Worm (Caenorhabditis elegans) whole organism, L4 larva: ENCODE results near the gene srm-5.

ENCODE experiments used
- F49E8.2 ChIP-seq: sonication (generic microtip); optimal IDR thresholded peaks from 2 replicates; lab custom pipeline; 2016; ENCODE audit warnings: missing compliant biosample characterization, mild to moderate bottlenecking, missing genetic modification characterization, borderline replicate concordance
- R02D3.7 ChIP-seq: fragments of 150-350 bp; sonication (generic microtip); optimal IDR thresholded peaks from 3 replicates; lab custom pipeline; 2014; ENCODE audit warnings: missing biosample characterization, missing genetic modification characterization
- T26A8.4 ChIP-seq: fragments of 200-800 bp; sonication (Bioruptor generic); IDR thresholded peaks from 2 replicates; pipeline ENCODE4 v1.3.6; 2022; ENCODE audit warnings: missing genetic modification characterization, missing compliant biosample characterization
- Y5F2A.4 ChIP-seq: fragments of 200-800 bp; sonication (Bioruptor generic); optimal IDR thresholded peaks from 2 replicates; lab custom pipeline; 2018; ENCODE audit warnings: mild to moderate bottlenecking, missing genetic modification characterization, missing compliant biosample characterization
- aha-1 ChIP-seq: fragments of 150-350 bp; peaks from one replicate; lab custom pipeline; 2014; ENCODE audit warnings: missing biosample characterization, missing genetic modification characterization
- aly-2 ChIP-seq: sonication (generic microtip); optimal IDR thresholded peaks from 2 replicates; lab custom pipeline; 2018; ENCODE audit warnings: missing biosample characterization, missing genetic modification characterization
- arid-1 ChIP-seq: fragments of 200-800 bp; sonication (Bioruptor generic); conservative IDR thresholded peaks from 2 replicates; pipeline ENCODE4 v1.3.6; 2022; ENCODE audit warnings: missing genetic modification reagents, missing genetic modification characterization, missing compliant biosample characterization
- ceh-20 ChIP-seq: fragments of 200-800 bp; sonication (Bioruptor generic); IDR thresholded peaks from 2 replicates; pipeline ENCODE4 v1.3.6; 2022; ENCODE audit warnings: missing genetic modification reagents, missing genetic modification characterization, missing compliant biosample characterization
- ceh-44 ChIP-seq: fragments of 200-800 bp; sonication (Bioruptor generic); IDR thresholded peaks from 2 replicates; pipeline ENCODE4 v1.3.6; 2022; ENCODE audit warnings: missing genetic modification reagents, missing genetic modification characterization, missing compliant biosample characterization
- ceh-82 ChIP-seq: sonication (generic microtip); optimal IDR thresholded peaks from 2 replicates; lab custom pipeline; 2017; ENCODE audit warnings: missing biosample characterization, missing genetic modification characterization
- ctbp-1 ChIP-seq: fragments of 200-800 bp; sonication (Bioruptor generic); IDR thresholded peaks from 2 replicates; pipeline ENCODE4 v1.3.6; 2022; ENCODE audit warnings: missing genetic modification reagents, missing genetic modification characterization, missing compliant biosample characterization
- daf-12 ChIP-seq: fragments of 150-350 bp; optimal IDR thresholded peaks from 2 replicates; lab custom pipeline; 2014; ENCODE audit warnings: missing biosample characterization, missing genetic modification reagents, missing genetic modification characterization
- daf-16 ChIP-seq, 3 experiments: sonication (generic microtip); optimal IDR thresholded peaks; 2 replicates each; lab custom pipeline; 2016 to 2017; ENCODE audit warnings: missing genetic modification characterization in 3 of 3, missing genetic modification reagents in 3 of 3, mild to moderate bottlenecking in 2 of 3, missing compliant biosample characterization in 2 of 3, missing biosample characterization in 1 of 3, moderate library complexity in 1 of 3
- daf-8 ChIP-seq: fragments of 200-800 bp; sonication (Bioruptor generic); IDR thresholded peaks from 2 replicates; pipeline ENCODE4 v1.3.6; 2022; ENCODE audit warnings: missing genetic modification characterization, missing compliant biosample characterization
- dmd-6 ChIP-seq: fragments of 200-800 bp; sonication (Bioruptor generic); IDR thresholded peaks from 2 replicates; pipeline ENCODE4 v1.3.6; 2022; ENCODE audit warnings: missing genetic modification reagents, missing genetic modification characterization, missing compliant biosample characterization
- duxl-1 ChIP-seq: sonication (generic microtip); optimal IDR thresholded peaks from 2 replicates; lab custom pipeline; 2016; ENCODE audit warnings: mild to moderate bottlenecking, missing genetic modification characterization, moderate library complexity, missing compliant biosample characterization; ENCODE audit not compliant: poor library complexity
- egl-43 ChIP-seq: fragments of 200-800 bp; sonication (Bioruptor generic); IDR thresholded peaks from 2 replicates; pipeline ENCODE4 v1.3.6; 2022; ENCODE audit warnings: missing genetic modification reagents, missing genetic modification characterization, missing compliant biosample characterization
- fkh-10 ChIP-seq: fragments of 150-350 bp; optimal IDR thresholded peaks from 2 replicates; lab custom pipeline; 2014; ENCODE audit warnings: missing biosample characterization, missing genetic modification reagents, missing genetic modification characterization
- fos-1 ChIP-seq: fragments of 150-350 bp; optimal IDR thresholded peaks from 2 replicates; lab custom pipeline; 2014; ENCODE audit warnings: missing biosample characterization, missing genetic modification characterization
- hmg-1.1 ChIP-seq: fragments of 200-800 bp; sonication (Bioruptor generic); IDR thresholded peaks from 2 replicates; pipeline ENCODE4 v1.3.6; 2022; ENCODE audit warnings: missing genetic modification reagents, missing genetic modification characterization, missing compliant biosample characterization
- lin-13 ChIP-seq: fragments of 150-350 bp; optimal IDR thresholded peaks from 2 replicates; lab custom pipeline; 2014; ENCODE audit warnings: missing biosample characterization, missing genetic modification reagents, missing genetic modification characterization
- lin-39 ChIP-seq: fragments of 150-350 bp; optimal IDR thresholded peaks from 2 replicates; lab custom pipeline; 2014; ENCODE audit warnings: missing biosample characterization, missing genetic modification reagents, missing genetic modification characterization
- lir-3 ChIP-seq: sonication (generic microtip); optimal IDR thresholded peaks from 2 replicates; lab custom pipeline; 2016; ENCODE audit warnings: mild to moderate bottlenecking, missing genetic modification characterization, missing compliant biosample characterization
- lsy-2 ChIP-seq, 2 experiments: fragments of 150-350 bp in 1 of 2; sonication (generic microtip) in 1 of 2; optimal IDR thresholded peaks; 2 replicates each; lab custom pipeline; 2014 to 2017; ENCODE audit warnings: missing biosample characterization in 2 of 2, missing genetic modification characterization in 2 of 2
- madf-5 ChIP-seq, 2 experiments: fragments of 200-800 bp; sonication (Bioruptor generic); IDR thresholded peaks; 2 replicates each; pipeline ENCODE4 v1.3.6; 2022; ENCODE audit warnings: missing compliant biosample characterization in 2 of 2, missing genetic modification characterization in 2 of 2
- mdt-29 ChIP-seq: fragments of 200-800 bp; sonication (Bioruptor generic); IDR thresholded peaks from 2 replicates; pipeline ENCODE4 v1.3.6; 2022; ENCODE audit warnings: missing genetic modification reagents, missing genetic modification characterization, missing compliant biosample characterization
- mes-2 ChIP-seq: sonication (generic microtip); optimal IDR thresholded peaks from 2 replicates; lab custom pipeline; 2016; ENCODE audit warnings: missing genotype, mild to moderate bottlenecking, missing genetic modification characterization, missing compliant biosample characterization; ENCODE audit not compliant: poor library complexity, severe bottlenecking
- mxl-2 ChIP-seq: fragments of 200-800 bp; sonication (Bioruptor generic); conservative IDR thresholded peaks from 2 replicates; pipeline ENCODE4 v1.3.6; 2022; ENCODE audit warnings: missing genetic modification reagents, missing genetic modification characterization, missing compliant biosample characterization
- nhr-11 ChIP-seq: fragments of 150-350 bp; optimal IDR thresholded peaks from 2 replicates; lab custom pipeline; 2014; ENCODE audit warnings: missing biosample characterization, missing genetic modification characterization
- nhr-237 ChIP-seq: sonication (generic microtip); optimal IDR thresholded peaks from 2 replicates; lab custom pipeline; 2017; ENCODE audit warnings: missing biosample characterization, missing genetic modification characterization
- nhr-28 ChIP-seq: fragments of 150-350 bp; optimal IDR thresholded peaks from 2 replicates; lab custom pipeline; 2014; ENCODE audit warnings: missing biosample characterization, missing genetic modification characterization
- nhr-41 ChIP-seq: fragments of 200-800 bp; sonication (Bioruptor generic); IDR thresholded peaks from 2 replicates; pipeline ENCODE4 v1.3.6; 2022; ENCODE audit warnings: missing genetic modification reagents, missing genetic modification characterization, missing compliant biosample characterization
- nhr-42 ChIP-seq: fragments of 200-800 bp; sonication (Bioruptor generic); IDR thresholded peaks from 2 replicates; pipeline ENCODE4 v1.3.6; 2022; ENCODE audit warnings: missing genetic modification characterization, missing compliant biosample characterization
- nhr-48 ChIP-seq: sonication (generic microtip); optimal IDR thresholded peaks from 2 replicates; lab custom pipeline; 2016; ENCODE audit warnings: mild to moderate bottlenecking, missing genetic modification characterization, missing compliant biosample characterization
- nhr-76 ChIP-seq: fragments of 150-350 bp; optimal IDR thresholded peaks from 2 replicates; lab custom pipeline; 2014; ENCODE audit warnings: missing biosample characterization, missing genetic modification characterization
- pha-4 ChIP-seq, 2 experiments: fragments of 150-350 bp in 1 of 2; fragments of 200-800 bp in 1 of 2; sonication (Bioruptor generic) in 1 of 2; IDR thresholded peaks in 1 of 2; optimal IDR thresholded peaks in 1 of 2; 2 replicates each; pipeline versions ENCODE4 v1.3.6 to Lab custom; 2014 to 2022; ENCODE audit warnings: missing genetic modification characterization in 2 of 2, missing genetic modification reagents in 2 of 2, missing biosample characterization in 1 of 2, missing compliant biosample characterization in 1 of 2
- rbr-2 ChIP-seq: sonication (generic microtip); optimal IDR thresholded peaks from 2 replicates; lab custom pipeline; 2016; ENCODE audit warnings: missing genotype, missing genetic modification characterization, missing compliant biosample characterization
- snpc-4 ChIP-seq: fragments of 150-350 bp; optimal IDR thresholded peaks from 2 replicates; lab custom pipeline; 2014; ENCODE audit warnings: missing biosample characterization, missing genetic modification characterization
- spr-3 ChIP-seq: fragments of 200-800 bp; sonication (Bioruptor generic); optimal IDR thresholded peaks from 2 replicates; lab custom pipeline; 2018; ENCODE audit warnings: mild to moderate bottlenecking, missing genetic modification characterization, missing compliant biosample characterization
- tag-97 ChIP-seq: fragments of 200-800 bp; sonication (Bioruptor generic); IDR thresholded peaks from 2 replicates; pipeline ENCODE4 v1.3.6; 2022; ENCODE audit warnings: missing genetic modification characterization, missing compliant biosample characterization
- tra-1 ChIP-seq: fragments of 200-800 bp; sonication (Bioruptor generic); IDR thresholded peaks from 2 replicates; pipeline ENCODE4 v1.3.6; 2022; ENCODE audit warnings: missing genetic modification reagents, missing genetic modification characterization, missing compliant biosample characterization
- unc-130 ChIP-seq: sonication (generic microtip); optimal IDR thresholded peaks from 2 replicates; lab custom pipeline; 2016; ENCODE audit warnings: missing genetic modification reagents, missing genetic modification characterization, missing compliant biosample characterization
- unc-62 ChIP-seq, 3 experiments: fragments of 150-350 bp in 1 of 3; sonication (generic microtip); optimal IDR thresholded peaks in 2 of 3; peaks in 1 of 3; 1 replicate in 1 of 3; 2 replicates in 2 of 3; lab custom pipeline; 2014 to 2017; ENCODE audit warnings: missing biosample characterization in 3 of 3, missing genetic modification characterization in 3 of 3, missing genetic modification reagents in 3 of 3, missing genotype in 1 of 3
- vab-7 ChIP-seq: fragments of 200-800 bp; sonication (Bioruptor generic); IDR thresholded peaks from 2 replicates; pipeline ENCODE4 v1.3.6; 2022; ENCODE audit warnings: missing genetic modification reagents, missing genetic modification characterization, missing compliant biosample characterization
- zfp-2 ChIP-seq: sonication (generic microtip); optimal IDR thresholded peaks from 2 replicates; lab custom pipeline; 2016; ENCODE audit warnings: mild to moderate bottlenecking, missing genetic modification characterization, missing compliant biosample characterization
- zip-11 ChIP-seq: fragments of 200-800 bp; sonication (Bioruptor generic); IDR thresholded peaks from 2 replicates; pipeline ENCODE4 v1.3.6; 2022; ENCODE audit warnings: missing genetic modification characterization, missing compliant biosample characterization
- zip-2 ChIP-seq: fragments of 150-350 bp; optimal IDR thresholded peaks from 2 replicates; lab custom pipeline; 2014; ENCODE audit warnings: missing biosample characterization, missing genetic modification characterization

srm-5 gene

DNA sequence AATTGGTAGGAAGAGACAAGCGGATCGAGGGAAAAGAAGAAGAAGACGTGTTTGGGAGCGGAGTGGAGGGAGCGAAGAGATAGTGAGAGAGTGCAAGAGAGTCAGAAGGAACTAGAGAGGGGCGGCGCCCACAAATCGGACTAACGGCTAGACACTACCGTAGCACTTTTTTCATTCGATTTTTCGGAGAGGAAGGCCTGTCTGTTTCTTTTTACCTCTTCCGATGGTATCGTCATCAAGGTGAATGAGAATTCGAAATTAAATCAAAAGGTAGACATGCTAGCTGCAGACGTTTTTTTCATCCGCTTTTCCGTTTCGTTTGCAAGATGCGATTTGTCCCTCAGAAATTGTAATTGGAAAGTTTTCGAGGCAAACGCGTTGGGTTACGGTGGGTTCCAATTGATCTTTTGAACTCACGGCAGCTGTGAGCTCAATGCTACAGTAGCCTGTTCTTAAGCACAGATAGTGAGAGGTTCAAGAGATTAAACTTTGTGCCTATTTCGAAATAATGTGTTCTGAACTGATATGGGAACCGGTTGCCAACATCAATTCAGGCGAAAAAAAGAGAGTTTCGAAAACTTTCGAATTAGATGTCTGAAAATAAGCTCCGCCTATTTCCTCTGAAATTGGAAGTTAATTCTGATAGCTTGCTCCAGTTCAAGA, 29.7 kb downstream of the srm-5 start (continued):
- TF ChIP-seq daf-16 (GFP tag; optimal IDR thresholded peaks at IDR 0.05; lab: Kevin White, UChicago), result no peak
- no peak for TF ChIP-seq daf-16 (tag; optimal IDR thresholded peaks at IDR 0.05; lab: Kevin White, UChicago)
- no peak for TF ChIP-seq fos-1 (tag; lab: Kevin White, UChicago)
- no peak for TF ChIP-seq snpc-4 (tag; lab: Kevin White, UChicago)
- no peak for TF ChIP-seq unc-130
- peak; percentile 26 for TF ChIP-seq nhr-28 (tag; lab: Kevin White, UChicago)
- TF ChIP-seq zip-2 (tag; lab: Kevin White, UChicago), result no peak
- TF ChIP-seq ctbp-1 (GFP tag; lab: Robert Waterston, UW), result no peak
- no peak for TF ChIP-seq zfp-2 (tag; lab: Kevin White, UChicago)
- TF ChIP-seq F49E8.2 (tag; lab: Kevin White, UChicago), result no peak
- no peak for TF ChIP-seq ceh-82 (tag; lab: Kevin White, UChicago)
- TF ChIP-seq zip-11 (GFP tag; lab: Robert Waterston, UW), result no peak
- TF ChIP-seq spr-3 (GFP tag; lab: Kevin White, UChicago), result no peak
- TF ChIP-seq pha-4 (GFP tag; IDR thresholded peaks at IDR 0.05; lab: Robert Waterston, UW), result peak; percentile 44; the same call in 1 of the 2 replicates
- no peak for TF ChIP-seq pha-4 (tag; optimal IDR thresholded peaks at IDR 0.05; lab: Kevin White, UChicago)
- no peak for TF ChIP-seq daf-8 (GFP tag; lab: Robert Waterston, UW)
- no peak for TF ChIP-seq nhr-41 (GFP tag; lab: Robert Waterston, UW)
- TF ChIP-seq fkh-10 (GFP tag; lab: Kevin White, UChicago), result no peak
- no peak for TF ChIP-seq vab-7 (GFP tag; lab: Robert Waterston, UW)
- no peak for TF ChIP-seq lin-39 (tag; lab: Kevin White, UChicago)
- no peak for TF ChIP-seq tag-97
- no peak for TF ChIP-seq R02D3.7 (tag; lab: Kevin White, UChicago)
- no peak for TF ChIP-seq daf-12
- TF ChIP-seq aly-2, result no peak
- peak; percentile 38 for TF ChIP-seq mes-2 (tag; lab: Kevin White, UChicago)
- TF ChIP-seq nhr-48, result peak; percentile 38
- no peak for TF ChIP-seq lin-13 (GFP tag; lab: Kevin White, UChicago)
- TF ChIP-seq T26A8.4, result peak; percentile 25; the same call in 1 of the 2 replicates
- TF ChIP-seq, all 104 proteins: peak for 25

DNA sequence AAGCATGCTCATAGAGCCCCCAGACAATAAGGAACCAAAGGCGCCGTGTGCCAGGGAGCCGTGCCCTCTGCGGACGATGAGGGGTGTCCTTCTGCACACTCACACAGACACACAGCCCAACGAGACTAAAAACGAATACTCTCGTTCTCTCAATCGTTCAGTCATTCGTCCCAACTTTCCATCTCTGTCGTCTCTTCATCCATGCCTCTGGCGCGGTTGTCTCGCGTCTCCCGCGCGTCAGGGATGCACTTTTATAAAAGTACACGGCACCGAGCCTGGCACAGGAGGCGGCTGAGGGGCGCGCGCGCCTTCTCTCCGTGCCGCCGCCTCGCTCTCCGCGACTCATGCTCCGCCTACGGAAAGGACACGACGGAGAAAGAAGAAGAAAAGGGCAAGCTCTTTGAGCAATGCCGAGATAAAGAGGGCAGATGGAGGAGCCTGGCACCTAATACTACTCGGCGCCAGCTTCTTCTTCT, 31.5 kb downstream of the srm-5 start:
- TF ChIP-seq madf-5 (GFP tag; IDR thresholded peaks at IDR 0.05; lab: Robert Waterston, UW), result no peak
- TF ChIP-seq nhr-76 (tag; lab: Kevin White, UChicago), result no peak
- peak; percentile 34; the same call in 1 of the 2 replicates for TF ChIP-seq vab-7 (GFP tag; lab: Robert Waterston, UW)
- no peak for TF ChIP-seq Y5F2A.4 (GFP tag; lab: Kevin White, UChicago)
- peak; percentile 21; the same call in 1 of the 2 replicates for TF ChIP-seq ceh-44 (GFP tag; lab: Robert Waterston, UW)
- TF ChIP-seq mdt-29, result no peak
- 0 out of 2 replicates have a peak, but pooled peaks have one; percentile 56 for TF ChIP-seq nhr-42 (GFP tag; lab: Robert Waterston, UW)
- peak; percentile 55 for TF ChIP-seq dmd-6 (GFP tag; lab: Robert Waterston, UW)
- TF ChIP-seq ceh-20, result peak; percentile 66; the same call in 1 of the 2 replicates
- no peak for TF ChIP-seq nhr-237
- TF ChIP-seq mxl-2 (GFP tag; lab: Robert Waterston, UW), result no peak
- TF ChIP-seq tra-1, result 0 out of 2 replicates have a peak, but pooled peaks have one; percentile 46
- TF ChIP-seq lsy-2 (tag; optimal IDR thresholded peaks at IDR 0.05; lab: Kevin White, UChicago), result peak; percentile 65 to 79
- peak in 1 of 2 experiments; percentile 52 for TF ChIP-seq unc-62 (GFP tag; optimal IDR thresholded peaks at IDR 0.05 in 1 of 2; lab: Kevin White, UChicago)
- no peak for TF ChIP-seq unc-62 (tag; optimal IDR thresholded peaks at IDR 0.05; lab: Kevin White, UChicago)
- peak; percentile 44 to 58 for TF ChIP-seq daf-16 (GFP tag; optimal IDR thresholded peaks at IDR 0.05; lab: Kevin White, UChicago)
- TF ChIP-seq daf-16 (tag; optimal IDR thresholded peaks at IDR 0.05; lab: Kevin White, UChicago), result peak; percentile 69
- TF ChIP-seq lir-3 (tag; lab: Kevin White, UChicago), result peak; percentile 45
- TF ChIP-seq duxl-1 (tag; lab: Kevin White, UChicago), result peak; percentile 27
- peak; percentile 33 for TF ChIP-seq spr-3 (GFP tag; lab: Kevin White, UChicago)
- peak; percentile 80 for TF ChIP-seq egl-43 (GFP tag; lab: Robert Waterston, UW)
- peak; percentile 50; the same call in 1 of the 2 replicates for TF ChIP-seq arid-1
- peak; percentile 87 for TF ChIP-seq rbr-2 (tag; lab: Kevin White, UChicago)
- TF ChIP-seq nhr-11, result peak; percentile 64
- TF ChIP-seq aha-1 (tag; lab: Kevin White, UChicago), result peak; percentile 96
- TF ChIP-seq hmg-1.1 (GFP tag; lab: Robert Waterston, UW), result peak; percentile 92
- peak; percentile 87 for TF ChIP-seq nhr-48
